Worm (Caenorhabditis elegans): ENCODE data around the gene sri-74.
"Not testable (repeated sequence)": the region's sequence is repeated elsewhere in the genome, so short reads cannot be mapped to it uniquely, and the experiment has no call there.

ce11 chrII:2534952-2535351 lies 48.0 kb downstream of the sri-74 start, which contains the start of gene K02F6.8:
- not testable (repeated sequence) for TF ChIP-seq W03F9.2, dao-5, him-1 (tag; optimal IDR thresholded peaks at IDR 0.05)
